Worm (Caenorhabditis elegans) whole organism, midembryonic: ENCODE results near the gene F38A1.8.

ENCODE experiments used
- T22C8.4 ChIP-seq: fragments of 200-800 bp; sonication (Bioruptor generic); IDR thresholded peaks from 2 replicates; pipeline ENCODE4 v1.3.6; 2022; ENCODE audit warnings: missing genetic modification characterization, missing compliant biosample characterization
- cog-1 ChIP-seq: sonication (generic microtip); optimal IDR thresholded peaks from 2 replicates; lab custom pipeline; 2016; ENCODE audit warnings: missing genetic modification characterization, missing compliant biosample characterization
- flt-1 ChIP-seq: fragments of 200-800 bp; sonication (Bioruptor generic); IDR thresholded peaks from 2 replicates; pipeline ENCODE4 v1.3.6; 2022; ENCODE audit warnings: missing genetic modification characterization, missing compliant biosample characterization
- klf-2 ChIP-seq: fragments of 200-800 bp; sonication (Bioruptor generic); conservative IDR thresholded peaks from 2 replicates; pipeline ENCODE4 v1.3.6; 2022; ENCODE audit warnings: missing genetic modification reagents, missing genetic modification characterization, missing compliant biosample characterization
- med-1 ChIP-seq: sonication (generic microtip); optimal IDR thresholded peaks from 2 replicates; lab custom pipeline; 2017; ENCODE audit warnings: missing genetic modification characterization, mild to moderate bottlenecking, missing compliant biosample characterization, antibody characterized with exemption, missing genetic modification reagents; ENCODE audit not compliant: insufficient read depth
- ref-1 ChIP-seq: fragments of 200-800 bp; sonication (Bioruptor generic); conservative IDR thresholded peaks from 2 replicates; pipeline ENCODE4 v1.3.6; 2022; ENCODE audit warnings: missing genetic modification reagents, missing genetic modification characterization, missing compliant biosample characterization
- tab-1 ChIP-seq: fragments of 200-800 bp; sonication (Bioruptor generic); IDR thresholded peaks from 2 replicates; pipeline ENCODE4 v1.3.6; 2022; ENCODE audit warnings: missing genetic modification characterization, missing compliant biosample characterization
- ztf-29 ChIP-seq: fragments of 200-800 bp; sonication (Bioruptor generic); IDR thresholded peaks from 2 replicates; pipeline ENCODE4 v1.3.6; 2022; ENCODE audit warnings: missing genetic modification reagents, missing genetic modification characterization, missing compliant biosample characterization

DNA sequence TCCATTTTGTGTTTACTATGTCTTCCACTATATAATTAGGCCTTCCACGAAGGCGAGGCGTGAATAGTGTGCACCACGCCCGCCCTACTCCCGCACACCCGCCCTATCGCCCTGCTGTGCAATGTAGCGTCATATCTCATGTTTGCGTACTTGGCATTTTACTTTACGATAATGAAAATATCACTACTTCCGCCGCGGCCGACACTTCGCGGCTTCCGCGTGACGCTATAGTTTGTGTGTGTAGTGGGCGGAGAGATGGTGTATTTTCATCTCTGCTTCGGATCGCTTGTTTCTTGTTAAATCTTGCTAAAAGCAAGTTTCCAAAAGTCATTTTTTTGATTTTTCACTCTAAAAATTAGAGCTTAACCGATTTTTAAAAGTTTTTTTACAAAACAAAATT, 20.8 kb upstream of the F38A1.8 start:
- TF ChIP-seq ref-1 (no peak), flt-1 (no peak), klf-2 (no peak), cog-1 (no peak), tab-1 (GFP tag; lab: Robert Waterston, UW) (no peak), T22C8.4 (no peak), ztf-29 (no peak), med-1 (GFP tag; lab: Kevin White, UChicago) (no peak)
